Fruit fly (Drosophila melanogaster): ENCODE measurements around the gene CG15317.
A peak's percentile ranks its signal among the peaks of the same experiment; 100 is the strongest.

The CG15317 gene

dm6 chrX:9544457-9544856 is 11.9 kb downstream of the CG15317 start:
- TF ChIP-seq Nf-YC (tag; optimal IDR thresholded peaks at IDR 0.05) = peak; percentile 63
- TF ChIP-seq Trl (optimal IDR thresholded peaks at IDR 0.05) = peak in 1 of 2 experiments; percentile 8
- no peak for TF ChIP-seq Trl (GFP tag; optimal IDR thresholded peaks at IDR 0.05)
- no peak for TF ChIP-seq CG4282 (GFP tag; optimal IDR thresholded peaks at IDR 0.05)
- no peak for TF ChIP-seq CG6683 (GFP tag; optimal IDR thresholded peaks at IDR 0.05)
- TF ChIP-seq CG30431 (GFP tag; optimal IDR thresholded peaks at IDR 0.05) = no peak
- no peak for TF ChIP-seq CG4404 (GFP tag; IDR thresholded peaks at IDR 0.05)
- TF ChIP-seq CG10267 (tag; optimal IDR thresholded peaks at IDR 0.05) = no peak
- TF ChIP-seq CG7928 (GFP tag; optimal IDR thresholded peaks at IDR 0.05) = no peak
- no peak for TF ChIP-seq Xrp1 (GFP tag; IDR thresholded peaks at IDR 0.05)
- TF ChIP-seq oc (tag; optimal IDR thresholded peaks at IDR 0.05) = no peak
- no peak for TF ChIP-seq aop (GFP tag; IDR thresholded peaks at IDR 0.05)
- no peak for TF ChIP-seq CG18599 (GFP tag; optimal IDR thresholded peaks at IDR 0.05)
- TF ChIP-seq row (GFP tag; IDR thresholded peaks at IDR 0.05) = 0 out of 3 replicates have a peak, but pooled peaks have one; percentile 1
- no peak for TF ChIP-seq TFAM (GFP tag; optimal IDR thresholded peaks at IDR 0.05)
- TF ChIP-seq CG1792 (GFP tag; optimal IDR thresholded peaks at IDR 0.05) = no peak
- TF ChIP-seq Nf-YB (GFP tag; optimal IDR thresholded peaks at IDR 0.05) = peak; percentile 69
- no peak for TF ChIP-seq CG7963 (GFP tag; IDR thresholded peaks at IDR 0.05; ENCODE audit: partially characterized antibody)
- no peak for TF ChIP-seq CTCF (GFP tag; optimal IDR thresholded peaks at IDR 0.05)
- no peak for TF ChIP-seq HLH4C (GFP tag; IDR thresholded peaks at IDR 0.05; ENCODE audit: partially characterized antibody)
- no peak for TF ChIP-seq CG12299 (tag; optimal IDR thresholded peaks at IDR 0.05)
- no peak for TF ChIP-seq CG12942 (GFP tag; optimal IDR thresholded peaks at IDR 0.05)
- no peak for TF ChIP-seq CG5245 (GFP tag; optimal IDR thresholded peaks at IDR 0.05)
- no peak for TF ChIP-seq Hr39 (optimal IDR thresholded peaks at IDR 0.05)
- TF ChIP-seq CG4820 (GFP tag; optimal IDR thresholded peaks at IDR 0.05) = no peak
- no peak for TF ChIP-seq CG2120 (GFP tag; optimal IDR thresholded peaks at IDR 0.05)
- no peak for TF ChIP-seq mld (GFP tag; IDR thresholded peaks at IDR 0.05; ENCODE audit: partially characterized antibody)
- TF ChIP-seq CG15514 (GFP tag; optimal IDR thresholded peaks at IDR 0.05) = no peak
- TF ChIP-seq lilli (GFP tag; optimal IDR thresholded peaks at IDR 0.05) = no peak
- TF ChIP-seq CG11504 (tag; optimal IDR thresholded peaks at IDR 0.05) = no peak
- no peak for TF ChIP-seq esg (GFP tag; conservative IDR thresholded peaks at IDR 0.05)
- TF ChIP-seq gsb (GFP tag; IDR thresholded peaks at IDR 0.05) = no peak
- TF ChIP-seq Usf (GFP tag; optimal IDR thresholded peaks at IDR 0.05) = no peak
- TF ChIP-seq Myb (GFP tag; optimal IDR thresholded peaks at IDR 0.05) = no peak
- no peak for TF ChIP-seq hb (GFP tag; IDR thresholded peaks at IDR 0.05; ENCODE audit: partially characterized antibody)
- no peak for TF ChIP-seq mirr (GFP tag; optimal IDR thresholded peaks at IDR 0.05)
- no peak for TF ChIP-seq bigmax (GFP tag; optimal IDR thresholded peaks at IDR 0.05)
- TF ChIP-seq Jarid2 (GFP tag; optimal IDR thresholded peaks at IDR 0.05) = no peak
- no peak for TF ChIP-seq CG11085 (GFP tag; IDR thresholded peaks at IDR 0.05)
- TF ChIP-seq sr (GFP tag; IDR thresholded peaks at IDR 0.05) = no peak
- no peak for TF ChIP-seq CG3838 (GFP tag; optimal IDR thresholded peaks at IDR 0.05)
- TF ChIP-seq peb (GFP tag; IDR thresholded peaks at IDR 0.05) = no peak
- TF ChIP-seq Pdp1 (GFP tag; optimal IDR thresholded peaks at IDR 0.05) = no peak
- no peak for TF ChIP-seq Dad (GFP tag; optimal IDR thresholded peaks at IDR 0.05)
- TF ChIP-seq croc (GFP tag; conservative IDR thresholded peaks at IDR 0.05) = no peak
- peak; percentile 58 for TF ChIP-seq CG10321 (GFP tag; IDR thresholded peaks at IDR 0.05)
- no peak for TF ChIP-seq Chrac-16 (GFP tag; optimal IDR thresholded peaks at IDR 0.05)
- TF ChIP-seq CG10366 (GFP tag; IDR thresholded peaks at IDR 0.05) = no peak
- no peak for TF ChIP-seq org-1 (GFP tag; optimal IDR thresholded peaks at IDR 0.05)
- no peak for TF ChIP-seq Deaf1 (tag; optimal IDR thresholded peaks at IDR 0.05)
- TF ChIP-seq CG1832 (GFP tag; optimal IDR thresholded peaks at IDR 0.05) = peak; percentile 48
- no peak for TF ChIP-seq wek (GFP tag; optimal IDR thresholded peaks at IDR 0.05)
- no peak for TF ChIP-seq zfh1 (GFP tag; IDR thresholded peaks at IDR 0.05)

All from whole organism, embryonic.